Fruit fly (Drosophila melanogaster): ENCODE data around the gene NetB.

Gene NetB

dm6 chrX:14749086-14749874, at the start of gene NetB:
TSS of gene NetB (minus strand) at chrX:14749376.
- no peak for TF ChIP-seq noc (tag; optimal IDR thresholded peaks at IDR 0.05)

dm6 chrX:14786451-14786850, 37.3 kb upstream of the NetB start, which contains the start of gene Ag5r:
TSS of gene Ag5r (minus strand) at chrX:14786551.
- TF ChIP-seq noc (tag; optimal IDR thresholded peaks at IDR 0.05): no peak

dm6 chrX:14784002-14784568, 34.9 kb upstream of the NetB start, which contains the start of gene Ag5r2:
TSS of gene Ag5r2 (minus strand) at chrX:14784052.
- TF ChIP-seq noc (tag; optimal IDR thresholded peaks at IDR 0.05): peak; percentile 76

dm6 chrX:14776474-14776873, 27.3 kb upstream of the NetB start, which contains the start of gene CG5347:
TSS of gene CG5347 (plus strand) at chrX:14776774.
- TF ChIP-seq noc (tag; optimal IDR thresholded peaks at IDR 0.05): no peak

- no peak for TF ChIP-seq noc (tag; optimal IDR thresholded peaks at IDR 0.05)
These were observed 25.8 kb upstream of the NetB start, which contains the start of gene CG5334 for dm6 chrX:14775008-14775407. TSS of gene CG5334 (plus strand) at chrX:14775308.

dm6 chrX:14765737-14766253, 16.6 kb upstream of the NetB start, which contains the start of gene CG15890:
TSS of gene CG15890 (minus strand) at chrX:14765787.
- no peak for TF ChIP-seq noc (tag; optimal IDR thresholded peaks at IDR 0.05)

- no peak for TF ChIP-seq noc (tag; optimal IDR thresholded peaks at IDR 0.05)
These were observed 15.8 kb upstream of the NetB start for dm6 chrX:14765024-14765423.

dm6 chrX:14751162-14751561, 2.0 kb upstream of the NetB start:
- no peak for TF ChIP-seq noc (tag; optimal IDR thresholded peaks at IDR 0.05)

dm6 chrX:14750448-14750847, 1.3 kb upstream of the NetB start:
- no peak for TF ChIP-seq noc (tag; optimal IDR thresholded peaks at IDR 0.05)

- no peak for TF ChIP-seq noc (tag; optimal IDR thresholded peaks at IDR 0.05)
These were observed 5.4 kb downstream of the NetB start for dm6 chrX:14743819-14744218.

- TF ChIP-seq noc (tag; optimal IDR thresholded peaks at IDR 0.05): no peak
These were observed 10.8 kb downstream of the NetB start for dm6 chrX:14738420-14738819.

- TF ChIP-seq noc (tag; optimal IDR thresholded peaks at IDR 0.05): no peak
These were observed 21.6 kb downstream of the NetB start for dm6 chrX:14727580-14727979.

- no peak for TF ChIP-seq noc (tag; optimal IDR thresholded peaks at IDR 0.05)
These were observed 24.1 kb downstream of the NetB start for dm6 chrX:14725084-14725483.

- no peak for TF ChIP-seq noc (tag; optimal IDR thresholded peaks at IDR 0.05)
These were observed 30.3 kb downstream of the NetB start, which contains the start of gene hog for dm6 chrX:14718842-14719241. TSS of gene hog (minus strand) at chrX:14718942.

dm6 chrX:14717245-14717644, 31.9 kb downstream of the NetB start:
- TF ChIP-seq noc (tag; optimal IDR thresholded peaks at IDR 0.05): no peak

- TF ChIP-seq noc (tag; optimal IDR thresholded peaks at IDR 0.05): no peak
These were observed 34.0 kb downstream of the NetB start for dm6 chrX:14715180-14715579.

dm6 chrX:14712475-14712874, 36.7 kb downstream of the NetB start:
- TF ChIP-seq noc (tag; optimal IDR thresholded peaks at IDR 0.05): no peak

Measured in whole organism, larva.